Worm (Caenorhabditis elegans) whole organism, L4/young adult: ENCODE data around the gene fbxa-220.

ENCODE experiments used
- dao-5 ChIP-seq: sonication (generic microtip); optimal IDR thresholded peaks from 2 replicates; lab custom pipeline; 2016; ENCODE audit warnings: missing genotype, missing genetic modification characterization, moderate library complexity, missing compliant biosample characterization
- him-1 ChIP-seq: sonication (generic microtip); optimal IDR thresholded peaks from 2 replicates; lab custom pipeline; 2016; ENCODE audit warnings: missing genotype, missing genetic modification reagents, missing genetic modification characterization, missing compliant biosample characterization

ce11 chrIII:11456577-11456976 lies 27.4 kb downstream of the fbxa-220 start, which contains the start of gene plr-1:
- TF ChIP-seq him-1 (tag; lab: Kevin White, UChicago), result no peak
- TF ChIP-seq dao-5 (tag; lab: Kevin White, UChicago), result no peak
